Worm (Caenorhabditis elegans) whole organism, young adult: ENCODE data around the gene F08H9.2.

Experiments
- B0261.1 ChIP-seq: sonication (generic microtip); optimal IDR thresholded peaks from 2 replicates; lab custom pipeline; 2016; ENCODE audit warnings: mild to moderate bottlenecking, missing genetic modification characterization, moderate library complexity, missing compliant biosample characterization
- C17E4.6 ChIP-seq: fragments of 200-800 bp; sonication (Bioruptor generic); IDR thresholded peaks from 2 replicates; pipeline ENCODE4 v1.3.6; 2022; ENCODE audit warnings: missing genetic modification reagents, missing genetic modification characterization, missing compliant biosample characterization
- F52B5.7 ChIP-seq: sonication (generic microtip); optimal IDR thresholded peaks from 2 replicates; lab custom pipeline; 2016; ENCODE audit warnings: mild to moderate bottlenecking, missing genetic modification characterization, missing compliant biosample characterization
- T26A5.8 ChIP-seq: sonication (generic microtip); optimal IDR thresholded peaks from 2 replicates; lab custom pipeline; 2016; ENCODE audit warnings: missing genetic modification characterization, missing compliant biosample characterization
- ama-1 ChIP-seq, 3 experiments: fragments of 150-350 bp in 1 of 3; sonication (generic microtip) in 2 of 3; optimal IDR thresholded peaks; 2 replicates each; lab custom pipeline; 2014 to 2018; ENCODE audit warnings: missing biosample characterization in 2 of 3, missing genetic modification characterization in 2 of 3, missing genetic modification reagents in 2 of 3
- ccch-3 ChIP-seq: fragments of 200-800 bp; sonication (Bioruptor generic); optimal IDR thresholded peaks from 2 replicates; lab custom pipeline; 2018; ENCODE audit warnings: mild to moderate bottlenecking, missing genetic modification characterization, missing compliant biosample characterization
- chd-7 ChIP-seq: sonication (generic microtip); optimal IDR thresholded peaks from 2 replicates; lab custom pipeline; 2016; ENCODE audit warnings: mild to moderate bottlenecking, missing genetic modification characterization, moderate library complexity, missing compliant biosample characterization
- lin-26 ChIP-seq: fragments of 200-800 bp; sonication (Bioruptor generic); IDR thresholded peaks from 2 replicates; pipeline ENCODE4 v1.3.6; 2022; ENCODE audit warnings: missing genetic modification reagents, missing genetic modification characterization, missing compliant biosample characterization
- snpc-4 ChIP-seq, 5 experiments: fragments of 150-350 bp in 1 of 5; sonication (generic microtip) in 4 of 5; optimal IDR thresholded peaks; 2 replicates each; lab custom pipeline; 2014 to 2018; ENCODE audit warnings: missing genetic modification characterization in 5 of 5, missing biosample characterization in 3 of 5, antibody characterized with exemption in 2 of 5, mild to moderate bottlenecking in 2 of 5, missing compliant biosample characterization in 2 of 5, missing genotype in 2 of 5, moderate library complexity in 2 of 5, missing genetic modification reagents in 1 of 5
- ztf-22 ChIP-seq: fragments of 200-800 bp; sonication (Bioruptor generic); optimal IDR thresholded peaks from 2 replicates; lab custom pipeline; 2018; ENCODE audit warnings: mild to moderate bottlenecking, missing genetic modification characterization, moderate library complexity, missing compliant biosample characterization

ce11 chrV:14478979-14479378 lies 18.5 kb downstream of the F08H9.2 start, which contains the start of gene clec-55:
- TF ChIP-seq F52B5.7 (tag; lab: Kevin White, UChicago), result no peak
- no peak for TF ChIP-seq T26A5.8 (tag; lab: Kevin White, UChicago)
- TF ChIP-seq lin-26 (GFP tag; lab: Robert Waterston, UW), result no peak
- TF ChIP-seq ztf-22 (GFP tag; lab: Kevin White, UChicago), result no peak
- TF ChIP-seq ama-1 (optimal IDR thresholded peaks at IDR 0.05; lab: Kevin White, UChicago), result no peak
- TF ChIP-seq ama-1 (GFP tag; optimal IDR thresholded peaks at IDR 0.05; lab: Kevin White, UChicago), result no peak
- TF ChIP-seq ccch-3 (GFP tag; lab: Kevin White, UChicago), result no peak
- no peak for TF ChIP-seq C17E4.6
- TF ChIP-seq snpc-4 (GFP tag; optimal IDR thresholded peaks at IDR 0.05; lab: Kevin White, UChicago), result no peak
- TF ChIP-seq snpc-4 (tag; optimal IDR thresholded peaks at IDR 0.05; lab: Kevin White, UChicago), result no peak
- TF ChIP-seq chd-7 (tag; lab: Kevin White, UChicago), result no peak
- no peak for TF ChIP-seq B0261.1 (tag; lab: Kevin White, UChicago)
